Worm (Caenorhabditis elegans) whole organism, mixed stage, embryonic: ENCODE measurements around the gene srg-22.

Experiments
- M03D4.4 ChIP-seq: sonication (generic microtip); optimal IDR thresholded peaks from 2 replicates; lab custom pipeline; 2017; ENCODE audit warnings: mild to moderate bottlenecking, missing genetic modification characterization, missing compliant biosample characterization
- bed-3 ChIP-seq: fragments of 200-800 bp; sonication (Bioruptor generic); optimal IDR thresholded peaks from 3 replicates; lab custom pipeline; 2018; ENCODE audit warnings: mild to moderate bottlenecking, missing genetic modification characterization, moderate library complexity, missing compliant biosample characterization
- blmp-1 ChIP-seq: fragments of 150-350 bp; optimal IDR thresholded peaks from 2 replicates; lab custom pipeline; 2014; ENCODE audit warnings: missing biosample characterization, missing genetic modification characterization
- ceh-39 ChIP-seq: fragments of 150-350 bp; optimal IDR thresholded peaks from 2 replicates; lab custom pipeline; 2014; ENCODE audit warnings: missing biosample characterization, missing genetic modification characterization
- ceh-43 ChIP-seq: fragments of 200-800 bp; sonication (Bioruptor generic); optimal IDR thresholded peaks from 2 replicates; lab custom pipeline; 2018; ENCODE audit warnings: mild to moderate bottlenecking, missing genetic modification characterization, moderate library complexity, missing compliant biosample characterization
- ceh-83 ChIP-seq: fragments of 200-800 bp; sonication (Bioruptor generic); optimal IDR thresholded peaks from 2 replicates; lab custom pipeline; 2018; ENCODE audit warnings: mild to moderate bottlenecking, missing genetic modification characterization, missing compliant biosample characterization
- cnd-1 ChIP-seq: fragments of 200-800 bp; sonication (Bioruptor generic); optimal IDR thresholded peaks from 2 replicates; lab custom pipeline; 2018; ENCODE audit warnings: mild to moderate bottlenecking, missing genetic modification characterization, missing compliant biosample characterization
- drap-1 ChIP-seq: fragments of 200-800 bp; sonication (Bioruptor generic); optimal IDR thresholded peaks from 3 replicates; lab custom pipeline; 2018; ENCODE audit warnings: mild to moderate bottlenecking, missing genetic modification characterization, missing compliant biosample characterization
- elt-1 ChIP-seq: sonication (generic microtip); optimal IDR thresholded peaks from 2 replicates; lab custom pipeline; 2017; ENCODE audit warnings: missing genetic modification characterization, mild to moderate bottlenecking, missing compliant biosample characterization, antibody characterized with exemption, moderate library complexity, borderline replicate concordance; ENCODE audit not compliant: insufficient read depth
- elt-3 ChIP-seq: fragments of 150-350 bp; optimal IDR thresholded peaks from 2 replicates; lab custom pipeline; 2014; ENCODE audit warnings: missing biosample characterization, missing genetic modification characterization
- flh-1 ChIP-seq: fragments of 200-800 bp; sonication (Bioruptor generic); optimal IDR thresholded peaks from 2 replicates; lab custom pipeline; 2018; ENCODE audit warnings: mild to moderate bottlenecking, missing genetic modification characterization, moderate library complexity, missing compliant biosample characterization
- ham-2 ChIP-seq: fragments of 200-800 bp; sonication (Bioruptor generic); optimal IDR thresholded peaks from 2 replicates; lab custom pipeline; 2018; ENCODE audit warnings: mild to moderate bottlenecking, missing genetic modification characterization, missing compliant biosample characterization
- hlh-1 ChIP-seq: fragments of 150-350 bp; optimal IDR thresholded peaks from 2 replicates; lab custom pipeline; 2014; ENCODE audit warnings: missing biosample characterization, missing genetic modification reagents, missing genetic modification characterization
- lin-13 ChIP-seq: fragments of 150-350 bp; optimal IDR thresholded peaks from 2 replicates; lab custom pipeline; 2014; ENCODE audit warnings: missing biosample characterization, missing genetic modification characterization
- lin-32 ChIP-seq: fragments of 200-800 bp; sonication (Bioruptor generic); optimal IDR thresholded peaks from 2 replicates; lab custom pipeline; 2018; ENCODE audit warnings: mild to moderate bottlenecking, missing genetic modification characterization, missing compliant biosample characterization
- lsy-2 ChIP-seq: fragments of 150-350 bp; optimal IDR thresholded peaks from 2 replicates; lab custom pipeline; 2014; ENCODE audit warnings: missing biosample characterization, missing genetic modification characterization
- mep-1 ChIP-seq: fragments of 150-350 bp; optimal IDR thresholded peaks from 2 replicates; lab custom pipeline; 2017; ENCODE audit warnings: missing biosample characterization, missing genetic modification reagents, missing genetic modification characterization, inconsistent platforms
- nhr-12 ChIP-seq: fragments of 150-350 bp; optimal IDR thresholded peaks from 2 replicates; lab custom pipeline; 2014; ENCODE audit warnings: missing biosample characterization, missing genetic modification characterization
- nhr-237 ChIP-seq: fragments of 150-350 bp; optimal IDR thresholded peaks from 2 replicates; lab custom pipeline; 2014; ENCODE audit warnings: missing biosample characterization, missing genetic modification characterization
- nhr-28 ChIP-seq: fragments of 150-350 bp; optimal IDR thresholded peaks from 2 replicates; lab custom pipeline; 2014; ENCODE audit warnings: missing biosample characterization, missing genetic modification characterization
- pha-4 ChIP-seq: fragments of 150-350 bp; optimal IDR thresholded peaks from 2 replicates; lab custom pipeline; 2018; ENCODE audit warnings: missing biosample characterization, missing genetic modification reagents, missing genetic modification characterization
- snpc-4 ChIP-seq: fragments of 150-350 bp; optimal IDR thresholded peaks from 2 replicates; lab custom pipeline; 2014; ENCODE audit warnings: missing biosample characterization, missing genetic modification characterization
- tbx-8 ChIP-seq: fragments of 200-800 bp; sonication (Bioruptor generic); optimal IDR thresholded peaks from 2 replicates; lab custom pipeline; 2018; ENCODE audit warnings: mild to moderate bottlenecking, missing genetic modification characterization, moderate library complexity, missing compliant biosample characterization
- unc-39 ChIP-seq: fragments of 150-350 bp; optimal IDR thresholded peaks from 2 replicates; lab custom pipeline; 2014; ENCODE audit warnings: missing biosample characterization, missing genetic modification characterization
- zip-8 ChIP-seq: fragments of 150-350 bp; optimal IDR thresholded peaks from 2 replicates; lab custom pipeline; 2014; ENCODE audit warnings: missing biosample characterization, missing genetic modification characterization
- ztf-11 ChIP-seq: fragments of 150-350 bp; optimal IDR thresholded peaks from 2 replicates; lab custom pipeline; 2014; ENCODE audit warnings: missing biosample characterization, missing genetic modification characterization

srg-22 gene

ce11 chrII:3048378-3048777, 44.9 kb downstream of the srg-22 start, which contains the start of gene sri-28:
TSS of gene sri-28 (plus strand) at chrII:3048678.
- no peak for TF ChIP-seq lin-13 (tag; lab: Kevin White, UChicago)
- TF ChIP-seq bed-3 (GFP tag; lab: Kevin White, UChicago): no peak
- TF ChIP-seq nhr-28: no peak
- TF ChIP-seq zip-8 (tag; lab: Kevin White, UChicago): no peak
- TF ChIP-seq nhr-237 (tag; lab: Kevin White, UChicago): no peak
- no peak for TF ChIP-seq cnd-1
- no peak for TF ChIP-seq hlh-1 (tag; lab: Kevin White, UChicago)

- no peak for TF ChIP-seq flh-1 (GFP tag; lab: Kevin White, UChicago)
- TF ChIP-seq nhr-12 (tag; lab: Kevin White, UChicago): no peak
- TF ChIP-seq nhr-237 (tag; lab: Kevin White, UChicago): no peak
- no peak for TF ChIP-seq elt-3 (tag; lab: Kevin White, UChicago)
- no peak for TF ChIP-seq ceh-83 (GFP tag; lab: Kevin White, UChicago)
- no peak for TF ChIP-seq drap-1 (GFP tag; lab: Kevin White, UChicago)
- no peak for TF ChIP-seq zip-8 (tag; lab: Kevin White, UChicago)
- no peak for TF ChIP-seq blmp-1 (tag; lab: Kevin White, UChicago)
- TF ChIP-seq mep-1: no peak
- TF ChIP-seq ceh-43: no peak
- no peak for TF ChIP-seq snpc-4 (tag; lab: Kevin White, UChicago)
Measured at ce11 chrII:3045875-3046274, 47.4 kb downstream of the srg-22 start, which contains the start of gene sri-30. TSS of gene sri-30 (plus strand) at chrII:3046175.

ce11 chrII:3045422-3045821, 47.8 kb downstream of the srg-22 start:
- TF ChIP-seq blmp-1 (tag; lab: Kevin White, UChicago) (no peak), pha-4 (tag; lab: Kevin White, UChicago) (no peak), elt-3 (tag; lab: Kevin White, UChicago) (no peak), hlh-1 (tag; lab: Kevin White, UChicago) (no peak), cnd-1 (no peak), lsy-2 (tag; lab: Kevin White, UChicago) (no peak), tbx-8 (GFP tag; lab: Kevin White, UChicago) (no peak), lin-32 (no peak), elt-1 (tag; lab: Kevin White, UChicago) (no peak), snpc-4 (tag; lab: Kevin White, UChicago) (no peak), M03D4.4 (tag; lab: Kevin White, UChicago) (no peak), unc-39 (no peak), lin-13 (tag; lab: Kevin White, UChicago) (no peak), ztf-11 (no peak), ceh-39 (tag; lab: Kevin White, UChicago) (no peak)

ce11 chrII:3044023-3044422, 49.2 kb downstream of the srg-22 start, which contains the start of gene sri-29:
TSS of gene sri-29 (plus strand) at chrII:3044323.
- TF ChIP-seq M03D4.4 (tag; lab: Kevin White, UChicago) (no peak), hlh-1 (tag; lab: Kevin White, UChicago) (no peak), tbx-8 (GFP tag; lab: Kevin White, UChicago) (no peak), blmp-1 (tag; lab: Kevin White, UChicago) (no peak), cnd-1 (no peak), bed-3 (GFP tag; lab: Kevin White, UChicago) (no peak)
- TF ChIP-seq, all 35 proteins: peak for 0

- TF ChIP-seq ham-2 (GFP tag; lab: Kevin White, UChicago) (no peak), blmp-1 (tag; lab: Kevin White, UChicago) (no peak), cnd-1 (no peak)
- TF ChIP-seq, all 35 proteins: peak for 0
Measured at ce11 chrII:3043358-3043757, 49.9 kb downstream of the srg-22 start, which contains the start of gene B0454.8. TSS of gene B0454.8 (minus strand) at chrII:3043458.
